Worm (Caenorhabditis elegans) whole organism, L4 larva: Measurements from ENCODE around the gene Y46D2A.1.

Source experiments
- ZK546.5 ChIP-seq, 2 experiments: sonication (generic microtip); optimal IDR thresholded peaks; 2 replicates each; lab custom pipeline; 2017; ENCODE audit warnings: missing biosample characterization in 2 of 2, missing genetic modification characterization in 2 of 2
- ceh-28 ChIP-seq: fragments of 150-350 bp; optimal IDR thresholded peaks from 2 replicates; lab custom pipeline; 2014; ENCODE audit warnings: missing biosample characterization, missing genetic modification reagents, missing genetic modification characterization
- ceh-62 ChIP-seq: sonication (generic microtip); optimal IDR thresholded peaks from 2 replicates; lab custom pipeline; 2017; ENCODE audit warnings: missing biosample characterization, missing genetic modification characterization
- daf-19 ChIP-seq: fragments of 200-800 bp; sonication (Bioruptor generic); conservative IDR thresholded peaks from 2 replicates; pipeline ENCODE4 v1.3.6; 2022; ENCODE audit warnings: missing genetic modification characterization, missing compliant biosample characterization
- hlh-11 ChIP-seq: fragments of 200-800 bp; sonication (Bioruptor generic); optimal IDR thresholded peaks from 2 replicates; lab custom pipeline; 2018; ENCODE audit warnings: mild to moderate bottlenecking, missing genetic modification characterization, missing compliant biosample characterization
- lin-13 ChIP-seq: fragments of 150-350 bp; optimal IDR thresholded peaks from 2 replicates; lab custom pipeline; 2014; ENCODE audit warnings: missing biosample characterization, missing genetic modification reagents, missing genetic modification characterization
- snpc-1.2 ChIP-seq: fragments of 200-800 bp; sonication (Bioruptor generic); IDR thresholded peaks from 2 replicates; pipeline ENCODE4 v1.3.6; 2022; ENCODE audit warnings: missing genetic modification reagents, missing genetic modification characterization, missing compliant biosample characterization
- snpc-4 ChIP-seq: fragments of 150-350 bp; optimal IDR thresholded peaks from 2 replicates; lab custom pipeline; 2014; ENCODE audit warnings: missing biosample characterization, missing genetic modification characterization
- unc-130 ChIP-seq: sonication (generic microtip); optimal IDR thresholded peaks from 2 replicates; lab custom pipeline; 2016; ENCODE audit warnings: missing genetic modification reagents, missing genetic modification characterization, missing compliant biosample characterization
- ztf-7 ChIP-seq: fragments of 150-350 bp; optimal IDR thresholded peaks from 2 replicates; lab custom pipeline; 2014; ENCODE audit warnings: missing biosample characterization, missing genetic modification characterization

- no peak for TF ChIP-seq ZK546.5 (tag; optimal IDR thresholded peaks at IDR 0.05; lab: Kevin White, UChicago)
- TF ChIP-seq ztf-7 (tag; lab: Kevin White, UChicago) = no peak
- TF ChIP-seq ceh-62 (tag; lab: Kevin White, UChicago) = no peak
- TF ChIP-seq ceh-28 (tag; lab: Kevin White, UChicago) = no peak
- no peak for TF ChIP-seq snpc-4 (tag; lab: Kevin White, UChicago)
- no peak for TF ChIP-seq hlh-11
- TF ChIP-seq snpc-1.2 (GFP tag; lab: Robert Waterston, UW) = no peak
- TF ChIP-seq daf-19 (GFP tag; lab: Robert Waterston, UW) = no peak
- TF ChIP-seq lin-13 (GFP tag; lab: Kevin White, UChicago) = no peak
- no peak for TF ChIP-seq unc-130 (GFP tag; lab: Kevin White, UChicago)
These were observed 18.8 kb upstream of the Y46D2A.1 start for ce11 chrII:3303582-3303981.
